Fruit fly (Drosophila melanogaster) whole organism: ENCODE data around the gene CecA2.

Experiments
- CG8478 ChIP-seq: fragments of >200 bp; optimal IDR thresholded peaks from 2 replicates; lab custom pipeline; 2018; ENCODE audit warnings: inconsistent platforms
- Dll ChIP-seq: fragments of >200 bp; optimal IDR thresholded peaks from 2 replicates; lab custom pipeline; 2017
- EcR ChIP-seq, 2 experiments: fragments of >200 bp; optimal IDR thresholded peaks; 2 replicates each; lab custom pipeline; 2017; ENCODE audit warnings: missing biosample characterization in 2 of 2, missing genetic modification characterization in 2 of 2, missing genetic modification reagents in 2 of 2
- pan ChIP-seq: fragments of >200 bp; optimal IDR thresholded peaks from 2 replicates; lab custom pipeline; 2017
- psq ChIP-seq: fragments of >200 bp; optimal IDR thresholded peaks from 2 replicates; lab custom pipeline; 2017
- usp ChIP-seq: fragments of >200 bp; optimal IDR thresholded peaks from 2 replicates; lab custom pipeline; 2017; ENCODE audit warnings: missing biosample characterization, missing genetic modification characterization, mixed read lengths

Gene CecA2

DNA sequence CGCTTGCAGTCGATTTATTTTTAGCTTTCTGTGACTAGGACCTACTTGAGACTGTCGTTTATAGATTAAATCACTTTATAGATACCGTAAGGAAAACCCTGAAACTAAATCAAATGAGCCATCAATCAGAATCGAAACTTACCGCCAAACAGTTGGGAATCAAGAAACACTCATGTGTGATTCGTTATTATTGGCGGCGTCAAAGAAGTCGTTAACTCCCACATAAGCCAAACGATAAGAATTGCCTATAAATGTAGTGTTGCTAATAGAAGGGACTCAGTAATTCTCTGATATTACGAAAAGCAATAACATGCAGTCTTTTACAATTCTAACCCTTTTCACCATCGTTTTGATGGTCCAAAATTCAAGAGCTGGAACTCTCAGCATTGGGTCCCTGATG lies 40.9 kb downstream of the CecA2 start, which contains the start of gene CG18404:
Gene CG18404, plus strand, starts transcription at position 301 of the 400 bp plus-strand sequence.
- no peak for TF ChIP-seq usp (GFP tag; lab: Kevin White, UChicago)
- no peak for TF ChIP-seq pan (lab: Kevin White, UChicago)
- TF ChIP-seq psq (lab: Kevin White, UChicago): no peak
- no peak for TF ChIP-seq CG8478
- TF ChIP-seq Dll (lab: Kevin White, UChicago): no peak
- no peak for TF ChIP-seq EcR (GFP tag; optimal IDR thresholded peaks at IDR 0.05; lab: Kevin White, UChicago)

- TF ChIP-seq Dll (lab: Kevin White, UChicago) (no peak), CG8478 (no peak), EcR (GFP tag; optimal IDR thresholded peaks at IDR 0.05; lab: Kevin White, UChicago) (no peak), pan (lab: Kevin White, UChicago) (no peak), psq (lab: Kevin White, UChicago) (no peak), usp (GFP tag; lab: Kevin White, UChicago) (no peak)
Measured at dm6 chr3R:30255255-30256121, 43.5 kb downstream of the CecA2 start.

DNA sequence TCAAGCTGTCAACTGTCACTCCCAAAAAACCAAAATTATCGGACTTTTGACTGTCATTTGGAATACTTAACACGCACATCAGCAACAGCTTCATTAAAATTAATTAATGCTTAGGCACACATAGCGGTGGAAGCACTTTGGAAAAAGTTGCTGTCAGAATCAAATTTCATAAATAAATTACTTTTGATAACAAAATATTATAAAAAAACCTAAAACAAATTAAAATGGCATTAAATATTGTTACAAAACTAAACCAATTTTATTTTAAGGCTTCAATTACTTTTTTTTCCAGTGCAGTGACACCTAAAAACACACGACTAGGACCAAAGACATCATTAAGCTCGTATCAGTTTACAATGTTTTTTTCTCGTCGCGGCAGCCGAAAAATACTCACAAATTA lies 44.3 kb downstream of the CecA2 start:
- no peak for TF ChIP-seq CG8478
- no peak for TF ChIP-seq EcR (GFP tag; optimal IDR thresholded peaks at IDR 0.05; lab: Kevin White, UChicago)
- no peak for TF ChIP-seq Dll (lab: Kevin White, UChicago)
- no peak for TF ChIP-seq psq (lab: Kevin White, UChicago)
- no peak for TF ChIP-seq pan (lab: Kevin White, UChicago)
- no peak for TF ChIP-seq usp (GFP tag; lab: Kevin White, UChicago)

- TF ChIP-seq Dll (lab: Kevin White, UChicago) (no peak), pan (lab: Kevin White, UChicago) (no peak), usp (GFP tag; lab: Kevin White, UChicago) (no peak), CG8478 (no peak), EcR (GFP tag; optimal IDR thresholded peaks at IDR 0.05; lab: Kevin White, UChicago) (no peak), psq (lab: Kevin White, UChicago) (no peak)
Measured at dm6 chr3R:30257588-30257987, 45.6 kb downstream of the CecA2 start.

- TF ChIP-seq usp (GFP tag; lab: Kevin White, UChicago) (no peak), CG8478 (no peak), Dll (lab: Kevin White, UChicago) (no peak), psq (lab: Kevin White, UChicago) (no peak), pan (lab: Kevin White, UChicago) (no peak)
Measured at dm6 chr3R:30258298-30258990, 46.5 kb downstream of the CecA2 start.

dm6 chr3R:30258991-30259351 lies 47.0 kb downstream of the CecA2 start:
- TF ChIP-seq EcR (GFP tag; optimal IDR thresholded peaks at IDR 0.05; lab: Kevin White, UChicago) (no peak), Dll (lab: Kevin White, UChicago) (no peak), pan (lab: Kevin White, UChicago) (no peak), CG8478 (no peak), psq (lab: Kevin White, UChicago) (no peak), usp (GFP tag; lab: Kevin White, UChicago) (no peak)

- TF ChIP-seq Dll (lab: Kevin White, UChicago): no peak
- TF ChIP-seq pan (lab: Kevin White, UChicago): no peak
- TF ChIP-seq CG8478: no peak
- TF ChIP-seq usp (GFP tag; lab: Kevin White, UChicago): no peak
- TF ChIP-seq psq (lab: Kevin White, UChicago): no peak
Measured at dm6 chr3R:30259561-30259960, 47.6 kb downstream of the CecA2 start.

- no peak for TF ChIP-seq pan (lab: Kevin White, UChicago)
- peak in 1 of 2 experiments; percentile 28 for TF ChIP-seq EcR (GFP tag; optimal IDR thresholded peaks at IDR 0.05; lab: Kevin White, UChicago)
Measured at dm6 chr3R:30261838-30262237, 49.9 kb downstream of the CecA2 start.
